Worm (Caenorhabditis elegans) whole organism, L2 larva: ENCODE results near the gene Y48B6A.13.

Source experiments
- C34F6.9 ChIP-seq: fragments of 150-350 bp; optimal IDR thresholded peaks from 2 replicates; lab custom pipeline; 2014; ENCODE audit warnings: missing biosample characterization, missing genetic modification characterization
- Y55F3AM.14 ChIP-seq: fragments of 200-800 bp; sonication (Bioruptor generic); optimal IDR thresholded peaks from 2 replicates; lab custom pipeline; 2018; ENCODE audit warnings: mild to moderate bottlenecking, missing genetic modification characterization, missing compliant biosample characterization
- ZK546.5 ChIP-seq: sonication (generic microtip); optimal IDR thresholded peaks from 2 replicates; lab custom pipeline; 2017; ENCODE audit warnings: missing biosample characterization, missing genetic modification characterization
- ama-1 ChIP-seq: fragments of 150-350 bp; optimal IDR thresholded peaks from 2 replicates; lab custom pipeline; 2018; ENCODE audit warnings: inconsistent platforms
- ceh-16 ChIP-seq: fragments of 150-350 bp; optimal IDR thresholded peaks from 2 replicates; lab custom pipeline; 2014; ENCODE audit warnings: missing biosample characterization, missing genetic modification characterization
- ceh-82 ChIP-seq: fragments of 150-350 bp; optimal IDR thresholded peaks from 2 replicates; lab custom pipeline; 2014; ENCODE audit warnings: missing biosample characterization, missing genetic modification characterization
- crh-2 ChIP-seq: sonication (generic microtip); optimal IDR thresholded peaks from 2 replicates; lab custom pipeline; 2017; ENCODE audit warnings: missing biosample characterization, missing genetic modification characterization
- dmd-4 ChIP-seq: sonication (generic microtip); optimal IDR thresholded peaks from 2 replicates; lab custom pipeline; 2017; ENCODE audit warnings: missing biosample characterization, missing genetic modification characterization
- egl-27 ChIP-seq: sonication (generic microtip); optimal IDR thresholded peaks from 3 replicates; lab custom pipeline; 2017; ENCODE audit warnings: missing biosample characterization, missing genetic modification reagents, missing genetic modification characterization
- elt-1 ChIP-seq: fragments of 150-350 bp; optimal IDR thresholded peaks from 2 replicates; lab custom pipeline; 2014; ENCODE audit warnings: missing biosample characterization, missing genetic modification characterization
- fos-1 ChIP-seq: fragments of 150-350 bp; optimal IDR thresholded peaks from 2 replicates; lab custom pipeline; 2014; ENCODE audit warnings: missing biosample characterization, missing genetic modification characterization
- gmeb-1 ChIP-seq: fragments of 150-350 bp; optimal IDR thresholded peaks from 2 replicates; lab custom pipeline; 2014; ENCODE audit warnings: missing biosample characterization, missing genetic modification characterization
- lin-11 ChIP-seq: fragments of 150-350 bp; sonication (generic microtip); optimal IDR thresholded peaks from 2 replicates; lab custom pipeline; 2014; ENCODE audit warnings: missing biosample characterization, missing genetic modification characterization, inconsistent platforms, mixed read lengths
- lin-13 ChIP-seq: fragments of 150-350 bp; optimal IDR thresholded peaks from 2 replicates; lab custom pipeline; 2014; ENCODE audit warnings: missing biosample characterization, missing genetic modification reagents, missing genetic modification characterization
- mab-5 ChIP-seq: fragments of 150-350 bp; optimal IDR thresholded peaks from 2 replicates; lab custom pipeline; 2014; ENCODE audit warnings: missing biosample characterization, missing genetic modification characterization
- mdl-1 ChIP-seq, 2 experiments: fragments of 150-350 bp in 1 of 2; sonication (generic microtip) in 1 of 2; optimal IDR thresholded peaks; 2 replicates each; lab custom pipeline; 2017; ENCODE audit warnings: missing biosample characterization in 2 of 2, missing genetic modification characterization in 2 of 2
- nhr-11 ChIP-seq: fragments of 150-350 bp; optimal IDR thresholded peaks from 2 replicates; lab custom pipeline; 2014; ENCODE audit warnings: missing biosample characterization, missing genetic modification characterization
- nhr-129 ChIP-seq: fragments of 150-350 bp; optimal IDR thresholded peaks from 2 replicates; lab custom pipeline; 2014; ENCODE audit warnings: missing biosample characterization, missing genetic modification characterization
- nhr-21 ChIP-seq: fragments of 150-350 bp; optimal IDR thresholded peaks from 2 replicates; lab custom pipeline; 2014; ENCODE audit warnings: missing biosample characterization, missing genetic modification characterization
- nhr-237 ChIP-seq: fragments of 150-350 bp; optimal IDR thresholded peaks from 2 replicates; lab custom pipeline; 2014; ENCODE audit warnings: missing biosample characterization, missing genetic modification characterization
- nhr-25 ChIP-seq: fragments of 150-350 bp; sonication (generic microtip); optimal IDR thresholded peaks from 3 replicates; lab custom pipeline; 2014; ENCODE audit warnings: missing biosample characterization, missing genetic modification characterization
- nhr-6 ChIP-seq: fragments of 150-350 bp; optimal IDR thresholded peaks from 2 replicates; lab custom pipeline; 2014; ENCODE audit warnings: missing biosample characterization, missing genetic modification characterization
- sem-4 ChIP-seq: fragments of 150-350 bp; optimal IDR thresholded peaks from 2 replicates; lab custom pipeline; 2014; ENCODE audit warnings: missing biosample characterization, missing genetic modification reagents, missing genetic modification characterization
- sma-3 ChIP-seq: sonication (generic microtip); optimal IDR thresholded peaks from 2 replicates; lab custom pipeline; 2016; ENCODE audit warnings: missing genetic modification reagents, missing genetic modification characterization, missing compliant biosample characterization
- sma-9 ChIP-seq, 2 experiments: fragments of 150-350 bp in 1 of 2; sonication (generic microtip) in 1 of 2; optimal IDR thresholded peaks; 2 replicates each; lab custom pipeline; 2014 to 2016; ENCODE audit warnings: missing genetic modification characterization in 2 of 2, mild to moderate bottlenecking in 1 of 2, missing biosample characterization in 1 of 2, missing compliant biosample characterization in 1 of 2, missing genetic modification reagents in 1 of 2, moderate library complexity in 1 of 2
- unc-39 ChIP-seq: fragments of 150-350 bp; optimal IDR thresholded peaks from 2 replicates; lab custom pipeline; 2014; ENCODE audit warnings: missing biosample characterization, missing genetic modification characterization
- unc-55 ChIP-seq: fragments of 150-350 bp; sonication (generic microtip); optimal IDR thresholded peaks from 3 replicates; lab custom pipeline; 2014; ENCODE audit warnings: missing biosample characterization, missing genetic modification reagents, missing genetic modification characterization
- unc-62 ChIP-seq: fragments of 150-350 bp; optimal IDR thresholded peaks from 2 replicates; lab custom pipeline; 2014; ENCODE audit warnings: missing biosample characterization, missing genetic modification reagents, missing genetic modification characterization
- zag-1 ChIP-seq: fragments of 150-350 bp; optimal IDR thresholded peaks from 2 replicates; lab custom pipeline; 2014; ENCODE audit warnings: missing biosample characterization, missing genetic modification characterization
- ztf-1 ChIP-seq: fragments of 200-800 bp; sonication (Bioruptor generic); conservative IDR thresholded peaks from 2 replicates; pipeline ENCODE4 v1.3.6; 2022; ENCODE audit warnings: missing genetic modification characterization, missing compliant biosample characterization
- ztf-11 ChIP-seq: sonication (generic microtip); optimal IDR thresholded peaks from 2 replicates; lab custom pipeline; 2017; ENCODE audit warnings: missing biosample characterization, missing genetic modification characterization
- ztf-4 ChIP-seq: fragments of 150-350 bp; optimal IDR thresholded peaks from 2 replicates; lab custom pipeline; 2014; ENCODE audit warnings: missing biosample characterization, missing genetic modification characterization

Y48B6A.13 gene

DNA sequence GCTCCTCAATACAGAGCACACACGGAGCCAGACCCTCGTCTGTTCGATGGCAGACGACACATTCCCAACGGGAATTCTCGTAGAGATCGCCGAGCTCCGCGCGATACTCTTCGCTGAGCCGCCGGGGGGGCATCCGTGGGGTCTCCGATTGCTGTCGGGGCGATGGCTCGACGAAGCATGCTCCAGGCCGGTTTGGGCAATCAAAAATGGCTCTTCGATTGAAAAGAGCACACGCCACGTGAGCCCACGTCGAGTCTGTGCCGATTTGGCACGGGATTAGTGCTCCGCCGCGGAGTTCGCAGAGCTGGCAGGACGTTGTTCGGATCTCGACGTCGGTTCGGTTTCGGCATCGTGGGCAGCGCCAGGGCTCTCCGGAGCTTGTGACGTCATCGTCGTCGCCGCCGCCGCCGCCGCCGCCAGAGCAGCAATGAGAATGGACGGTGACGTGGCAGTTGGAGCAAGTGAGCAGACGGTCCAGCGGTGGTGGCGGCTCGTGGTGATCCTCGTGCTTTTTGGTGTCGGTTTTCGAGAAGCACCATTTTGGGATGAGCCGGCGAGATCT, 11.3 kb upstream of the Y48B6A.13 start:
- TF ChIP-seq nhr-25 (tag; lab: Kevin White, UChicago) = no peak

ce11 chrII:14236569-14236968, 10.5 kb upstream of the Y48B6A.13 start:
- TF ChIP-seq fos-1 (tag; lab: Kevin White, UChicago) = no peak
- TF ChIP-seq mab-5 (tag; lab: Kevin White, UChicago) = no peak
- no peak for TF ChIP-seq nhr-11 (tag; lab: Kevin White, UChicago)

DNA sequence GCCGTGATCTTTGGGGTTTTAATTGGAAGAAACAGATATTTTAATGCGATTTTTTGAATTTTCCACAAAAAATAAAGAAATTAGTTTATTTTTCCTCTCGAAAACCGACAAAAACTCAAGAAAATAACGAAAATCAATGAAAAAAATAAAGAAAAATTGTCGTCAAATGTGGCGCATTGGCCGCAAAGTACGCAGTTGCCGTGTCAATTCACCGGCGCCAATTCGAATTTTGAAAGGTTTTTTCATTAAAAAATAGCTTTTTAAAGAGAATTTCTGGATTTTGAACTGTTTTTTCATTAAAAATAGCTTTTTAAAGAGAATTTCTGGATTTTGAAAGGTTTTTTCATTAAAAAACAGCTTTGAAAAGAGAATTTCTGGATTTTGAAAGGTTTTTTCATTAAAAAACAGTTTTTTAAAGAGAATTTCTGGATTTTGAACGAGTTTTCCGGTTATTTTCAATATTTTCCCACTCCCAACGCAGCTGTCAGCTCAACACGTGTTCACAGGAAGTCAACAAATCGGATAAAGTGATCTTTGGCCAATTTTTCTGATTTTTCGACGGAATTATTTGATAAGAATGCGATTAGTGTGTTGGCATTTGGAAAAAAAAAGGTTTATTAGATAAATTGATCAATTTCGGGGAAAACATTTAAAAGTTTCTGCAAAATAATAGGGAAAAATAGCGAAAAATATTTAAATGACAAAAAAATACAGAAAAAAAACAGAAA, 8.5 kb upstream of the Y48B6A.13 start:
- no peak for TF ChIP-seq nhr-11 (tag; lab: Kevin White, UChicago)
- TF ChIP-seq nhr-21 = no peak
- TF ChIP-seq fos-1 (tag; lab: Kevin White, UChicago) = no peak
- TF ChIP-seq gmeb-1 = peak; percentile 23
- peak; percentile 10 for TF ChIP-seq unc-55 (GFP tag; lab: Kevin White, UChicago)
- TF ChIP-seq ama-1 (lab: Kevin White, UChicago) = no peak
- TF ChIP-seq, all 48 proteins: peak for 2

DNA sequence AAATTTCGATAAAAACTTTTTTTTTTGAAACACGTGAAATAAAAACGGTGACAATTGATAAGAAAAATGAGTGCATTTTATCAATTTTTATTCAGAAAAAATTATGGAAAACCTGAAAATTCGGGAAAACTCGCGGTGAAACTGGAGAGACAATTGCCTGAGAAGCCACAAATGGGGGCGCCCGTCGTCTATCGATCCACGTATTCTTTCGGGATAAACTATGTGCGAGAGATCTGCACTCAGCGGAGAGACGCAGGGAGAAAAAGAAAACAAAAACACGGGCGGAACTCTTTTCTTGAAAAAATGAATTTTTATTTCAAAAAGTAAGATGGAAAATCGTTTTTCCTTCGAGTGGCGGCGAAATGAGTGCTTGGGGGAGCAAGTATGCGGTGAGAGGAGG, 7.8 kb upstream of the Y48B6A.13 start, which contains the start of gene men-1:
men-1 (minus strand) TSS at position 242 of the 400 bp plus-strand sequence.
- TF ChIP-seq nhr-25 (tag; lab: Kevin White, UChicago) = no peak
- TF ChIP-seq C34F6.9 (tag; lab: Kevin White, UChicago) = peak; percentile 19

- no peak for TF ChIP-seq ZK546.5 (tag; lab: Kevin White, UChicago)
Observed at ce11 chrII:14230938-14231337, 4.9 kb upstream of the Y48B6A.13 start.

ce11 chrII:14230075-14230474, 4.0 kb upstream of the Y48B6A.13 start:
- TF ChIP-seq ztf-4 (tag; lab: Kevin White, UChicago) (no peak), nhr-129 (tag; lab: Kevin White, UChicago) (no peak), zag-1 (tag; lab: Kevin White, UChicago) (no peak), unc-55 (GFP tag; lab: Kevin White, UChicago) (no peak), unc-39 (tag; lab: Kevin White, UChicago) (no peak), sem-4 (tag; lab: Kevin White, UChicago) (no peak), lin-11 (tag; lab: Kevin White, UChicago) (no peak), lin-13 (GFP tag; lab: Kevin White, UChicago) (no peak), sma-9 (GFP tag; optimal IDR thresholded peaks at IDR 0.05; lab: Kevin White, UChicago) (no peak), sma-9 (tag; optimal IDR thresholded peaks at IDR 0.05; lab: Kevin White, UChicago) (no peak), unc-62 (GFP tag; lab: Kevin White, UChicago) (no peak), ceh-16 (tag; lab: Kevin White, UChicago) (no peak), gmeb-1 (no peak), sma-3 (GFP tag; lab: Kevin White, UChicago) (no peak), egl-27 (no peak)

DNA sequence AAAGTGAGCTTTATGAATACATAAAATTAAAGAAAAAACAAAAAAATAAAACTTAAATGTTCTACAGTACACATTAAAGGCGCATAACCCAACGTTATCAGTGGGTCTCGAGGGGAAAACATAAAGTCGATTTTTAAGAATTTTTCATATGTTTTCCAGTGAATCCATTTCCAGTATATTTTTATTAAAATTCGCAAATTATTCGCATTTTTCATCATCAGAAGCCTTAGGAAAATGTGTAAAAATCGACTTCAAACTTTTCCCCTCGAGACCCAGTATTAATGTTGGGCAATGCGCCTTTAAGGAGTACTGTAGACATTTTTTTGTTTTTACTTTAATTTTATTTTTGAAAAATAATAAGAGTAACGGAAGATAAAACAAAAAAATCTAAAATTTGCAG, 7.9 kb downstream of the Y48B6A.13 start:
- TF ChIP-seq ztf-11 = no peak
- TF ChIP-seq C34F6.9 (tag; lab: Kevin White, UChicago) = no peak
- TF ChIP-seq elt-1 (tag; lab: Kevin White, UChicago) = no peak
- no peak for TF ChIP-seq ztf-1 (GFP tag; lab: Robert Waterston, UW)
- TF ChIP-seq egl-27 = no peak
- TF ChIP-seq mdl-1 (tag; optimal IDR thresholded peaks at IDR 0.05; lab: Kevin White, UChicago) = no peak
- no peak for TF ChIP-seq nhr-6 (tag; lab: Kevin White, UChicago)
- TF ChIP-seq crh-2 = no peak
- no peak for TF ChIP-seq unc-55 (GFP tag; lab: Kevin White, UChicago)
- TF ChIP-seq ceh-82 (tag; lab: Kevin White, UChicago) = no peak
- TF ChIP-seq dmd-4 (tag; lab: Kevin White, UChicago) = no peak
- TF ChIP-seq unc-62 (GFP tag; lab: Kevin White, UChicago) = no peak
- TF ChIP-seq nhr-237 (tag; lab: Kevin White, UChicago) = no peak
- TF ChIP-seq nhr-11 (tag; lab: Kevin White, UChicago) = no peak
- TF ChIP-seq nhr-129 (tag; lab: Kevin White, UChicago) = no peak
- TF ChIP-seq Y55F3AM.14 (GFP tag; lab: Kevin White, UChicago) = no peak
